Fruit fly (Drosophila melanogaster) whole organism, larva: ENCODE data around the gene CG12766.

ENCODE experiments used
- noc ChIP-seq: fragments of 200-800 bp; sonication (Bioruptor generic); optimal IDR thresholded peaks from 3 replicates; lab custom pipeline; 2019; ENCODE audit warnings: missing biosample characterization, mild to moderate bottlenecking, missing genetic modification characterization, moderate library complexity

The CG12766 gene

dm6 chr3L:3940075-3940819 is at the start of gene CG12766:
Gene CG12766 (minus strand): TSS chr3L:3940125.
- peak; percentile 77 for TF ChIP-seq noc (tag; lab: Kevin White, UChicago)

- TF ChIP-seq noc (tag; lab: Kevin White, UChicago): no peak
Measured at dm6 chr3L:3983466-3983946, 43.6 kb upstream of the CG12766 start, which contains the start of gene scrt. Gene scrt (plus strand): TSS chr3L:3983896.

- TF ChIP-seq noc (tag; lab: Kevin White, UChicago): no peak
Measured at dm6 chr3L:3980027-3980426, 40.1 kb upstream of the CG12766 start.

- no peak for TF ChIP-seq noc (tag; lab: Kevin White, UChicago)
Measured at dm6 chr3L:3978762-3979516, 39.0 kb upstream of the CG12766 start.

dm6 chr3L:3977622-3978355 is 37.9 kb upstream of the CG12766 start:
- no peak for TF ChIP-seq noc (tag; lab: Kevin White, UChicago)

- no peak for TF ChIP-seq noc (tag; lab: Kevin White, UChicago)
Measured at dm6 chr3L:3976438-3976837, 36.5 kb upstream of the CG12766 start.

- no peak for TF ChIP-seq noc (tag; lab: Kevin White, UChicago)
Measured at dm6 chr3L:3972599-3972998, 32.7 kb upstream of the CG12766 start, which contains the start of gene CG43915. Gene CG43915 (plus strand): TSS chr3L:3972899.

dm6 chr3L:3970372-3971031 is 30.6 kb upstream of the CG12766 start:
- no peak for TF ChIP-seq noc (tag; lab: Kevin White, UChicago)

- TF ChIP-seq noc (tag; lab: Kevin White, UChicago): no peak
Measured at dm6 chr3L:3965102-3965501, 25.2 kb upstream of the CG12766 start.

dm6 chr3L:3964671-3965070 is 24.7 kb upstream of the CG12766 start, which contains the start of gene CG12605:
Gene CG12605 (minus strand): TSS chr3L:3964771.
- no peak for TF ChIP-seq noc (tag; lab: Kevin White, UChicago)

- TF ChIP-seq noc (tag; lab: Kevin White, UChicago): no peak
Measured at dm6 chr3L:3963979-3964378, 24.1 kb upstream of the CG12766 start.

- no peak for TF ChIP-seq noc (tag; lab: Kevin White, UChicago)
Measured at dm6 chr3L:3960877-3961417, 21.0 kb upstream of the CG12766 start.

- peak; percentile 83 for TF ChIP-seq noc (tag; lab: Kevin White, UChicago)
Measured at dm6 chr3L:3952468-3952867, 12.5 kb upstream of the CG12766 start, which contains the start of gene CG14984. Gene CG14984 (minus strand): TSS chr3L:3952550.

dm6 chr3L:3951875-3952274 is 11.9 kb upstream of the CG12766 start:
- no peak for TF ChIP-seq noc (tag; lab: Kevin White, UChicago)

- TF ChIP-seq noc (tag; lab: Kevin White, UChicago): no peak
Measured at dm6 chr3L:3949205-3949604, 9.3 kb upstream of the CG12766 start, which contains the start of gene CG14983. Gene CG14983 (minus strand): TSS chr3L:3949305.
